Fruit fly (Drosophila melanogaster) whole organism, embryonic: ENCODE results near the gene scaf6.

ENCODE experiments used
- Atf-2 ChIP-seq: fragments of 200-800 bp; sonication (Bioruptor generic); optimal IDR thresholded peaks from 2 replicates; lab custom pipeline; 2016; ENCODE audit warnings: missing biosample characterization, missing genetic modification characterization
- CG10321 ChIP-seq: fragments of 200-800 bp; sonication (Bioruptor generic); IDR thresholded peaks from 2 replicates; pipeline ENCODE4 v1.3.6; 2022; ENCODE audit warnings: missing biosample characterization, missing genetic modification characterization
- CG12744 ChIP-seq: fragments of 200-800 bp; sonication (Bioruptor generic); optimal IDR thresholded peaks from 2 replicates; lab custom pipeline; 2016; ENCODE audit warnings: missing biosample characterization, missing genetic modification characterization
- CG12769 ChIP-seq: fragments of 200-800 bp; sonication (Bioruptor generic); optimal IDR thresholded peaks from 2 replicates; lab custom pipeline; 2019; ENCODE audit warnings: missing biosample characterization, mild to moderate bottlenecking, missing genetic modification characterization, moderate library complexity
- CG17568 ChIP-seq: fragments of 200-800 bp; sonication (Bioruptor generic); optimal IDR thresholded peaks from 2 replicates; lab custom pipeline; 2018; ENCODE audit warnings: missing biosample characterization, mild to moderate bottlenecking, missing genetic modification characterization, moderate library complexity
- CG17829 ChIP-seq: fragments of 200-800 bp; optimal IDR thresholded peaks from 2 replicates; lab custom pipeline; 2019; ENCODE audit warnings: missing biosample characterization, mild to moderate bottlenecking, missing genetic modification characterization, moderate library complexity
- CG18476 ChIP-seq: fragments of 200-800 bp; sonication (Bioruptor generic); optimal IDR thresholded peaks from 2 replicates; lab custom pipeline; 2016; ENCODE audit warnings: missing biosample characterization, mild to moderate bottlenecking, missing genetic modification characterization
- CG2199 ChIP-seq: fragments of 200-800 bp; sonication (Bioruptor generic); IDR thresholded peaks from 3 replicates; pipeline ENCODE4 v1.3.6; 2022; ENCODE audit warnings: missing biosample characterization, missing genetic modification characterization
- CG32772 ChIP-seq: fragments of 200-800 bp; sonication (Bioruptor generic); IDR thresholded peaks from 2 replicates; pipeline ENCODE4 v1.3.6; 2022; ENCODE audit warnings: missing biosample characterization, missing genetic modification characterization
- CG3407 ChIP-seq: fragments of 200-800 bp; sonication (Bioruptor generic); optimal IDR thresholded peaks from 2 replicates; lab custom pipeline; 2018; ENCODE audit warnings: missing biosample characterization, mild to moderate bottlenecking, missing genetic modification characterization
- CG3847 ChIP-seq: fragments of 200-800 bp; sonication (Bioruptor generic); IDR thresholded peaks from 2 replicates; pipeline ENCODE4 v1.3.6; 2022; ENCODE audit warnings: missing biosample characterization, missing genetic modification characterization
- CG4424 ChIP-seq: fragments of 200-800 bp; sonication (Bioruptor generic); optimal IDR thresholded peaks from 3 replicates; lab custom pipeline; 2016; ENCODE audit warnings: missing biosample characterization, missing genetic modification characterization
- CG4617 ChIP-seq: fragments of 200-800 bp; sonication (Bioruptor generic); optimal IDR thresholded peaks from 3 replicates; lab custom pipeline; 2016; ENCODE audit warnings: missing biosample characterization, missing genetic modification characterization, borderline replicate concordance
- CG6254 ChIP-seq: fragments of 200-800 bp; sonication (Bioruptor generic); optimal IDR thresholded peaks from 3 replicates; lab custom pipeline; 2017; ENCODE audit warnings: mild to moderate bottlenecking, missing biosample characterization, missing genetic modification reagents, missing genetic modification characterization
- CG6813 ChIP-seq: fragments of 200-800 bp; sonication (Bioruptor generic); optimal IDR thresholded peaks from 2 replicates; lab custom pipeline; 2017; ENCODE audit warnings: missing biosample characterization, missing genetic modification characterization, mild to moderate bottlenecking, moderate library complexity, missing genetic modification reagents
- CG8089 ChIP-seq: fragments of 200-800 bp; sonication (Bioruptor generic); optimal IDR thresholded peaks from 3 replicates; lab custom pipeline; 2016; ENCODE audit warnings: missing biosample characterization, missing genetic modification characterization
- CG8478 ChIP-seq: fragments of >200 bp; optimal IDR thresholded peaks from 2 replicates; lab custom pipeline; 2018
- CG8944 ChIP-seq: fragments of 200-800 bp; sonication (Bioruptor generic); optimal IDR thresholded peaks from 3 replicates; lab custom pipeline; 2016; ENCODE audit warnings: missing biosample characterization, missing genetic modification characterization
- Chrac-16 ChIP-seq: fragments of 200-800 bp; sonication (Bioruptor generic); optimal IDR thresholded peaks from 3 replicates; lab custom pipeline; 2016; ENCODE audit warnings: missing biosample characterization, missing genetic modification characterization
- D19B ChIP-seq: fragments of 200-800 bp; sonication (Bioruptor generic); optimal IDR thresholded peaks from 2 replicates; lab custom pipeline; 2017; ENCODE audit warnings: missing biosample characterization, mild to moderate bottlenecking, missing genetic modification characterization
- HLH54F ChIP-seq: fragments of 200-800 bp; sonication (Bioruptor generic); optimal IDR thresholded peaks from 3 replicates; lab custom pipeline; 2016; ENCODE audit warnings: missing biosample characterization, missing genetic modification characterization
- HmgD ChIP-seq: fragments of 200-800 bp; sonication (Bioruptor generic); optimal IDR thresholded peaks from 3 replicates; lab custom pipeline; 2016; ENCODE audit warnings: missing biosample characterization, missing genetic modification characterization
- Hr51 ChIP-seq, 2 experiments: fragments of 200-800 bp; sonication (Bioruptor generic); optimal IDR thresholded peaks; 2 replicates in 1 of 2; 3 replicates in 1 of 2; lab custom pipeline; 2016 to 2018; ENCODE audit warnings: missing biosample characterization in 2 of 2, missing genetic modification characterization in 2 of 2, mild to moderate bottlenecking in 1 of 2, moderate library complexity in 1 of 2
- Jarid2 ChIP-seq: fragments of 200-800 bp; sonication (Bioruptor generic); optimal IDR thresholded peaks from 3 replicates; lab custom pipeline; 2017; ENCODE audit warnings: mild to moderate bottlenecking, missing biosample characterization, missing genetic modification reagents, missing genetic modification characterization
- Meics ChIP-seq: fragments of 200-800 bp; sonication (Bioruptor generic); optimal IDR thresholded peaks from 2 replicates; lab custom pipeline; 2017; ENCODE audit warnings: missing biosample characterization, mild to moderate bottlenecking, missing genetic modification characterization
- Mes4 ChIP-seq: fragments of 200-800 bp; sonication (Bioruptor generic); optimal IDR thresholded peaks from 2 replicates; lab custom pipeline; 2016; ENCODE audit warnings: missing biosample characterization, missing genetic modification characterization
- PHDP ChIP-seq: fragments of 200-800 bp; sonication (Bioruptor generic); optimal IDR thresholded peaks from 3 replicates; lab custom pipeline; 2018; ENCODE audit warnings: missing biosample characterization, mild to moderate bottlenecking, missing genetic modification characterization, moderate library complexity
- corto ChIP-seq: fragments of 200-800 bp; sonication (Bioruptor generic); optimal IDR thresholded peaks from 2 replicates; lab custom pipeline; 2016; ENCODE audit warnings: missing biosample characterization, mild to moderate bottlenecking, missing genetic modification characterization, moderate library complexity
- dati ChIP-seq: fragments of 200-800 bp; sonication (Bioruptor generic); IDR thresholded peaks from 2 replicates; pipeline ENCODE4 v1.3.6; 2022; ENCODE audit warnings: missing biosample characterization, missing genetic modification characterization
- gfzf ChIP-seq: fragments of 200-800 bp; sonication (Bioruptor generic); optimal IDR thresholded peaks from 2 replicates; lab custom pipeline; 2016; ENCODE audit warnings: missing biosample characterization, mild to moderate bottlenecking, missing genetic modification characterization, moderate library complexity
- grau ChIP-seq: fragments of 200-800 bp; optimal IDR thresholded peaks from 3 replicates; lab custom pipeline; 2019; ENCODE audit warnings: missing biosample characterization, mild to moderate bottlenecking, missing genetic modification characterization, moderate library complexity
- inv ChIP-seq: fragments of 200-800 bp; sonication (Bioruptor generic); IDR thresholded peaks from 2 replicates; pipeline ENCODE4 v1.3.6; 2022; ENCODE audit warnings: missing biosample characterization, missing genetic modification characterization; ENCODE audit not compliant: partially characterized antibody
- ken ChIP-seq: fragments of 200-800 bp; sonication (Bioruptor generic); IDR thresholded peaks from 3 replicates; pipeline ENCODE4 v1.3.6; 2022; ENCODE audit warnings: missing biosample characterization, missing genetic modification characterization
- kni ChIP-seq: fragments of 200-800 bp; sonication (Bioruptor generic); optimal IDR thresholded peaks from 3 replicates; lab custom pipeline; 2017; ENCODE audit warnings: mild to moderate bottlenecking, missing biosample characterization, missing genetic modification reagents, missing genetic modification characterization
- org-1 ChIP-seq: fragments of 200-800 bp; sonication (Bioruptor generic); optimal IDR thresholded peaks from 2 replicates; lab custom pipeline; 2017; ENCODE audit warnings: missing biosample characterization, missing genetic modification characterization
- pho ChIP-seq: fragments of 200-800 bp; sonication (Bioruptor generic); optimal IDR thresholded peaks from 2 replicates; lab custom pipeline; 2016; ENCODE audit warnings: missing biosample characterization, missing genetic modification characterization
- prd ChIP-seq, 3 experiments: fragments of >200 bp in 2 of 3; fragments of 200-800 bp in 1 of 3; sonication (Bioruptor generic) in 1 of 3; optimal IDR thresholded peaks in 2 of 3; IDR thresholded peaks in 1 of 3; 2 replicates in 2 of 3; 3 replicates in 1 of 3; pipeline versions ENCODE4 v1.3.6 to Lab custom; 2017 to 2022; ENCODE audit warnings: missing biosample characterization in 1 of 3, missing genetic modification characterization in 1 of 3
- pum ChIP-seq: fragments of 200-800 bp; sonication (Bioruptor generic); optimal IDR thresholded peaks from 2 replicates; lab custom pipeline; 2016; ENCODE audit warnings: missing biosample characterization, missing genetic modification characterization
- sc ChIP-seq, 3 experiments: fragments of >200 bp in 2 of 3; fragments of 200-800 bp in 1 of 3; sonication (Bioruptor generic) in 1 of 3; optimal IDR thresholded peaks; 2 replicates in 2 of 3; 3 replicates in 1 of 3; lab custom pipeline; 2017; ENCODE audit warnings: mild to moderate bottlenecking in 1 of 3, missing biosample characterization in 1 of 3, missing genetic modification characterization in 1 of 3, missing genetic modification reagents in 1 of 3
- sens ChIP-seq: fragments of 200-800 bp; sonication (Bioruptor generic); peaks from one replicate; lab custom pipeline; 2016; ENCODE audit warnings: missing biosample characterization, missing genetic modification characterization
- slbo ChIP-seq: fragments of 200-800 bp; sonication (Bioruptor generic); IDR thresholded peaks from 2 replicates; pipeline ENCODE4 v1.3.6; 2022; ENCODE audit warnings: missing biosample characterization, missing genetic modification characterization
- stc ChIP-seq: fragments of 200-800 bp; sonication (Bioruptor generic); IDR thresholded peaks from 2 replicates; pipeline ENCODE4 v1.3.6; 2022; ENCODE audit warnings: missing biosample characterization, missing genetic modification characterization
- stwl ChIP-seq: fragments of 200-800 bp; sonication (Bioruptor generic); optimal IDR thresholded peaks from 3 replicates; lab custom pipeline; 2018; ENCODE audit warnings: missing biosample characterization, mild to moderate bottlenecking, missing genetic modification characterization, moderate library complexity
- tgo ChIP-seq: fragments of 200-800 bp; sonication (Bioruptor generic); IDR thresholded peaks from 3 replicates; pipeline ENCODE4 v1.3.6; 2022; ENCODE audit warnings: missing biosample characterization, missing genetic modification characterization
- trem ChIP-seq: fragments of 200-800 bp; optimal IDR thresholded peaks from 3 replicates; lab custom pipeline; 2019; ENCODE audit warnings: missing biosample characterization, mild to moderate bottlenecking, missing genetic modification characterization, moderate library complexity
- twi ChIP-seq: fragments of 200-800 bp; optimal IDR thresholded peaks from 2 replicates; lab custom pipeline; 2019; ENCODE audit warnings: missing biosample characterization, mild to moderate bottlenecking, missing genetic modification characterization, moderate library complexity
- tx ChIP-seq: fragments of 200-800 bp; sonication (Bioruptor generic); optimal IDR thresholded peaks from 2 replicates; lab custom pipeline; 2016; ENCODE audit warnings: missing biosample characterization, missing genetic modification characterization

scaf6 gene

DNA sequence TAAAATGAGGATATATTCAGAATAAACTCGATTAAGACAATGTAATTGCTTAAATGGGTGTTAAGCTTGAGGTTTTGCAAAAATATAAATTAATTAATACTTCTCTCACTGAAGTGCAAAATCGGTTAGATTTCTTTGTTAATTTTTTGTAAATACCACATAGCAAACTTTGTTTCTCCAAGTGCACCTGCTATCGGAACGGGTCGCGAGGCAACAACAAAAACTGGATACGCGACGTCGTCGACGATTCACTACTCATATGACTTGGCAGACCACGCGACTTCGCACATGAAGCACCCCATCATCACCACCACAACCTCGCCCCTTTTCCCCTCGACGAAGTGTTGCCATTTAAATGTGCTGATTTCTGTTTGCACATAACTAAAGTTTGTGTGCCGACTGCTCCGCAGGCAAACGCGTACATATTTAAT lies 35.3 kb downstream of the scaf6 start (continued):
- no peak for TF ChIP-seq prd (optimal IDR thresholded peaks at IDR 0.05; lab: Kevin White, UChicago)
- TF ChIP-seq prd (GFP tag; IDR thresholded peaks at IDR 0.05; lab: Robert Waterston, UW): peak; percentile 42; the same call in 2 of the 3 replicates
- TF ChIP-seq PHDP (tag; lab: Kevin White, UChicago): peak; percentile 36
- TF ChIP-seq pho: no peak
- no peak for TF ChIP-seq ken (GFP tag; lab: Robert Waterston, UW)
- TF ChIP-seq CG8478: no peak
- TF ChIP-seq CG3407 (GFP tag; lab: Kevin White, UChicago): no peak
- TF ChIP-seq grau: peak; percentile 46
- 0 out of 2 replicates have a peak, but pooled peaks have one; percentile 36 for TF ChIP-seq CG32772 (GFP tag; lab: Robert Waterston, UW)
- no peak for TF ChIP-seq D19B
- no peak for TF ChIP-seq CG10321 (GFP tag; lab: Robert Waterston, UW)
- no peak for TF ChIP-seq CG4424 (GFP tag; lab: Kevin White, UChicago)
- TF ChIP-seq org-1: peak; percentile 7
- TF ChIP-seq inv (GFP tag; lab: Robert Waterston, UW): no peak
- no peak for TF ChIP-seq Chrac-16 (GFP tag; lab: Kevin White, UChicago)
- TF ChIP-seq gfzf (GFP tag; lab: Kevin White, UChicago): no peak
- TF ChIP-seq CG8944 (GFP tag; lab: Kevin White, UChicago): no peak
- TF ChIP-seq Hr51 (GFP tag; optimal IDR thresholded peaks at IDR 0.05; lab: Kevin White, UChicago): peak in 1 of 2 experiments; percentile 40
- no peak for TF ChIP-seq stc (GFP tag; lab: Robert Waterston, UW)
- no peak for TF ChIP-seq stwl (tag; lab: Kevin White, UChicago)
- TF ChIP-seq CG4617 (GFP tag; lab: Kevin White, UChicago): no peak
- TF ChIP-seq CG17568 (GFP tag; lab: Kevin White, UChicago): no peak
- TF ChIP-seq CG12744 (GFP tag; lab: Kevin White, UChicago): no peak
- no peak for TF ChIP-seq corto (GFP tag; lab: Kevin White, UChicago)
- peak; percentile 53 for TF ChIP-seq Meics (GFP tag; lab: Kevin White, UChicago)
- no peak for TF ChIP-seq Atf-2 (GFP tag; lab: Kevin White, UChicago)
- peak; percentile 31 for TF ChIP-seq CG12769
- TF ChIP-seq tgo (GFP tag; lab: Robert Waterston, UW): peak; percentile 38; the same call in 1 of the 3 replicates
- TF ChIP-seq CG6813 (GFP tag; lab: Kevin White, UChicago): no peak
- no peak for TF ChIP-seq trem (tag; lab: Kevin White, UChicago)
- peak; percentile 36; the same call in 1 of the 3 replicates for TF ChIP-seq CG2199 (GFP tag; lab: Robert Waterston, UW)
- no peak for TF ChIP-seq CG3847 (GFP tag; lab: Robert Waterston, UW)
- no peak for TF ChIP-seq tx (GFP tag; lab: Kevin White, UChicago)
- TF ChIP-seq HLH54F (GFP tag; lab: Kevin White, UChicago): no peak
- TF ChIP-seq twi (tag; lab: Kevin White, UChicago): no peak
- no peak for TF ChIP-seq CG8089 (GFP tag; lab: Kevin White, UChicago)
- no peak for TF ChIP-seq kni (GFP tag; lab: Kevin White, UChicago)
- TF ChIP-seq Mes4: no peak
- TF ChIP-seq CG6254 (GFP tag; lab: Kevin White, UChicago): no peak
- TF ChIP-seq sc (optimal IDR thresholded peaks at IDR 0.05; lab: Kevin White, UChicago): no peak
- TF ChIP-seq sc (GFP tag; optimal IDR thresholded peaks at IDR 0.05; lab: Kevin White, UChicago): no peak
- no peak for TF ChIP-seq CG18476 (GFP tag; lab: Kevin White, UChicago)
- TF ChIP-seq pum (GFP tag; lab: Kevin White, UChicago): no peak
- TF ChIP-seq HmgD (GFP tag; lab: Kevin White, UChicago): no peak
- TF ChIP-seq Jarid2 (GFP tag; lab: Kevin White, UChicago): no peak
- TF ChIP-seq sens (GFP tag; lab: Kevin White, UChicago): no peak
- TF ChIP-seq CG17829 (tag; lab: Kevin White, UChicago): no peak
- no peak for TF ChIP-seq dati
- peak; percentile 76 for TF ChIP-seq slbo
